Worm (Caenorhabditis elegans): ENCODE results near the gene F32G8.3.

Gene F32G8.3

DNA sequence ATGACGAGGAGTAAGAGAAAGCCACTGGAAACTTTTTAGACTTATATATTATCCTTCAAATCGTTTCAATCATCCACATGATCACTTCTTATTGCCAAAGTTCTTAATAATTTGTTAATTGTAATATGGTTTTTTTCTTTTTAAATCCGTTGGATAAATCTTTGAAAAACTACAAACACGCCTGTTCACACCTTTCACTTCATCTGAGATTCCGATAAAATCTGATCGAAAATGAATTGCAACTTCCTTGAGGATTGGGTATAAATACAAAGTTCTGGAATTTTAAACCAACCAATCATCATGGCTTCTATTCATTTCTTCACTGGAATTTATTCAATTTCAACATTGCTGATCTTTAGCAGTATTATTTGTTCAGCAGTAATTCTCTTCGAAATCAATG, 5.5 kb upstream of the F32G8.3 start, which contains the start of gene col-152:
Gene col-152, plus strand, starts transcription at position 301 of the 400 bp plus-strand sequence.
- TF ChIP-seq mml-1 (tag; optimal IDR thresholded peaks at IDR 0.05), result no peak
- no peak for TF ChIP-seq nhr-12 (tag; optimal IDR thresholded peaks at IDR 0.05)
- no peak for TF ChIP-seq daf-12 (tag; optimal IDR thresholded peaks at IDR 0.05)
- no peak for TF ChIP-seq jun-1 (tag; optimal IDR thresholded peaks at IDR 0.05)
- no peak for TF ChIP-seq fos-1 (tag; optimal IDR thresholded peaks at IDR 0.05)
- no peak for TF ChIP-seq fkh-2 (tag; optimal IDR thresholded peaks at IDR 0.05)
- TF ChIP-seq nhr-28 (tag; optimal IDR thresholded peaks at IDR 0.05), result no peak
- no peak for TF ChIP-seq aly-2 (tag; optimal IDR thresholded peaks at IDR 0.05)
- TF ChIP-seq nhr-43 (tag; optimal IDR thresholded peaks at IDR 0.05; ENCODE audit: poor library complexity, severe bottlenecking), result no peak
- no peak for TF ChIP-seq sea-2 (GFP tag; optimal IDR thresholded peaks at IDR 0.05)

DNA sequence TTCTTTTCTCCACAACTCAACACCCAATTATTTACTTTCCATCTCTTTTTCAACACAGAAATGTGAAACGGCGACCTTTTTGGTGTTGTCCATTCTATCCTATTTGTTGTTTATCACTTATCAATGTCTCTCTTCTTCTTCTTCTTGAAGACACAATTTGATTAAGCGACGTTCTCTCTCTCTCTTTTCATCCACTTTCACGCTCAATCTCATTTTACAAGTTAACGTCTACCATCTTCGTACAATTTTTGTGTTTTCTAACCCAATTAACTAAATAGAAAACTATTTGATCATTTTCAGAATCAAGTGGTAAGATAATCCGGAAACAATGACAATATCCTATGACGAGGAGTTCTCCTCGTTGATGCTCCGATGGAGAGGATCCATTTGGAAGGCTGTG, 2.5 kb upstream of the F32G8.3 start, which contains the start of gene best-14:
Gene best-14, plus strand, starts transcription at position 301 of the 400 bp plus-strand sequence.
- no peak for TF ChIP-seq mdl-1 (tag; optimal IDR thresholded peaks at IDR 0.05)
- TF ChIP-seq lin-15B (tag; optimal IDR thresholded peaks at IDR 0.05), result no peak
- TF ChIP-seq lin-39 (tag; optimal IDR thresholded peaks at IDR 0.05), result no peak
- TF ChIP-seq pqm-1 (tag; optimal IDR thresholded peaks at IDR 0.05), result no peak
- TF ChIP-seq sea-2 (GFP tag; optimal IDR thresholded peaks at IDR 0.05), result no peak
- no peak for TF ChIP-seq fos-1 (tag; optimal IDR thresholded peaks at IDR 0.05)
- no peak for TF ChIP-seq fkh-2 (tag; optimal IDR thresholded peaks at IDR 0.05)
- TF ChIP-seq fkh-10 (GFP tag; optimal IDR thresholded peaks at IDR 0.05), result no peak
- no peak for TF ChIP-seq elt-1 (tag; optimal IDR thresholded peaks at IDR 0.05)
- no peak for TF ChIP-seq unc-39 (tag; optimal IDR thresholded peaks at IDR 0.05)
- TF ChIP-seq elt-2 (tag; optimal IDR thresholded peaks at IDR 0.05), result no peak
- no peak for TF ChIP-seq ceh-28 (tag; optimal IDR thresholded peaks at IDR 0.05)
- TF ChIP-seq ama-1 (optimal IDR thresholded peaks at IDR 0.05), result no peak
- no peak for TF ChIP-seq aly-2 (tag; optimal IDR thresholded peaks at IDR 0.05)
- TF ChIP-seq unc-62 (GFP tag; optimal IDR thresholded peaks at IDR 0.05), result no peak
- no peak for TF ChIP-seq R02D3.7 (tag; optimal IDR thresholded peaks at IDR 0.05)
- no peak for TF ChIP-seq nhr-43 (tag; optimal IDR thresholded peaks at IDR 0.05; ENCODE audit: poor library complexity, severe bottlenecking)
- no peak for TF ChIP-seq ceh-82 (tag; optimal IDR thresholded peaks at IDR 0.05)

DNA sequence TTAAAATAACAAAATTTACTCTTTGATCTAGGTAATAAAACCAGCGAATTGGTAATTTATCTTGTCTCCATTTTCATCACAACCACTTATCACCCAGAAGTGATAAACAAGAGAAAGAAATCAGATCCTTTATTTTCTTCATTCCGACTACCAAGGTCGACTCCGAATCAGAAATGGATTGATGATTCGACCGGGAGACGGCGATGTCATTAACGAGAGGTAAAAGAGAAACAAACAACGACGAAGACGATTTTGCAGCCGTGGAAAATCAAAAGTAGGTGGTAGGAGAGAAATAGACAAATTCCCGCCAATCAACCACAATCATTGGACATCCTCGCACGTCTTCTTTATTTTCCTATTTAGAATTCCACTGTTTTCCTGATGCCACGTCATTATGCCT, 2.0 kb upstream of the F32G8.3 start:
- TF ChIP-seq ztf-4 (tag; optimal IDR thresholded peaks at IDR 0.05) (no peak), ceh-9 (tag; optimal IDR thresholded peaks at IDR 0.05) (no peak), nhr-25 (tag; optimal IDR thresholded peaks at IDR 0.05) (peak; percentile 24), R02D3.7 (tag; optimal IDR thresholded peaks at IDR 0.05) (no peak), elt-3 (tag; optimal IDR thresholded peaks at IDR 0.05) (peak in 1 of 3 experiments; percentile 55), nhr-11 (tag; optimal IDR thresholded peaks at IDR 0.05) (no peak), unc-39 (tag; optimal IDR thresholded peaks at IDR 0.05) (no peak), nhr-76 (tag; optimal IDR thresholded peaks at IDR 0.05) (no peak), nhr-23 (tag; optimal IDR thresholded peaks at IDR 0.05) (peak; percentile 40)

DNA sequence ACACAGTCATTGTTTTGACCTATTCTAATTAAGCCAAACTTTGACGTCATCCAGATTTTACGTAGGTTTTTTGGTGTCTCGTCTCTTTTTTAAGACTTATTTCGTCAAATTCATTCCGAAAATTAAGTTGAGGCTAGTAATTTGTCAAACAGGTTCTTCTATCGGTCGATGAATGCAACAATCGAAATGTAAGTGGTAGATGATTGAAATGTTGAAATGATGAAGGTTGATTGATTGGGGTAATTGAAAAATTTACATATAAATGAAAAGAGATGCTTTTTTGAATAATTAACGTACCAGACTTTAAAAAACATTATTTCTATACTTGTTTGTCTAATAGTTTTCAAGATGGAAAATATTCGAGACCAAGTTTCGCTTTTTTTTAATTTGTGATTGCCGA, 1.2 kb upstream of the F32G8.3 start:
- TF ChIP-seq pha-4 (tag; optimal IDR thresholded peaks at IDR 0.05) (no peak), ama-1 (optimal IDR thresholded peaks at IDR 0.05) (no peak), nhr-23 (tag; optimal IDR thresholded peaks at IDR 0.05) (no peak), elt-3 (tag; optimal IDR thresholded peaks at IDR 0.05) (no peak), nfya-1 (tag; optimal IDR thresholded peaks at IDR 0.05; ENCODE audit: insufficient read depth) (no peak), ZK546.5 (tag; optimal IDR thresholded peaks at IDR 0.05) (no peak), nhr-77 (tag; optimal IDR thresholded peaks at IDR 0.05) (no peak), pqm-1 (tag; optimal IDR thresholded peaks at IDR 0.05) (no peak), lin-39 (tag; optimal IDR thresholded peaks at IDR 0.05) (no peak), daf-12 (tag; optimal IDR thresholded peaks at IDR 0.05) (no peak), mml-1 (tag; optimal IDR thresholded peaks at IDR 0.05) (no peak), unc-62 (GFP tag; optimal IDR thresholded peaks at IDR 0.05) (no peak), hmg-11 (tag; optimal IDR thresholded peaks at IDR 0.05) (no peak), zag-1 (tag; optimal IDR thresholded peaks at IDR 0.05) (no peak), mdl-1 (tag; optimal IDR thresholded peaks at IDR 0.05) (no peak), nhr-237 (tag; optimal IDR thresholded peaks at IDR 0.05) (no peak), nhr-67 (tag; optimal IDR thresholded peaks at IDR 0.05) (no peak)

All from whole organism, L3 larva.